Worm (Caenorhabditis elegans) whole organism, L1 larva: Measurements from ENCODE around the gene srlf-24.

Experiments used
- C16A3.4 ChIP-seq: fragments of 150-350 bp; optimal IDR thresholded peaks from 2 replicates; lab custom pipeline; 2014; ENCODE audit warnings: missing biosample characterization, missing genetic modification characterization
- aha-1 ChIP-seq: fragments of 150-350 bp; optimal IDR thresholded peaks from 2 replicates; lab custom pipeline; 2014; ENCODE audit warnings: missing biosample characterization, missing genetic modification characterization
- ama-1 ChIP-seq: fragments of 150-350 bp; optimal IDR thresholded peaks from 2 replicates; lab custom pipeline; 2014
- blmp-1 ChIP-seq: fragments of 150-350 bp; optimal IDR thresholded peaks from 2 replicates; lab custom pipeline; 2014; ENCODE audit warnings: missing biosample characterization, missing genetic modification characterization
- ceh-8 ChIP-seq: fragments of 200-800 bp; sonication (Bioruptor generic); optimal IDR thresholded peaks from 2 replicates; lab custom pipeline; 2018; ENCODE audit warnings: mild to moderate bottlenecking, missing genetic modification characterization, moderate library complexity, missing compliant biosample characterization
- ceh-88 ChIP-seq: fragments of 200-800 bp; sonication (Bioruptor generic); IDR thresholded peaks from 2 replicates; pipeline ENCODE4 v1.3.6; 2022; ENCODE audit warnings: missing genetic modification characterization, missing compliant biosample characterization
- ceh-90 ChIP-seq: sonication (generic microtip); optimal IDR thresholded peaks from 2 replicates; lab custom pipeline; 2016; ENCODE audit warnings: missing genetic modification characterization, missing compliant biosample characterization
- ces-1 ChIP-seq: fragments of 150-350 bp; optimal IDR thresholded peaks from 2 replicates; lab custom pipeline; 2014; ENCODE audit warnings: missing biosample characterization, missing genetic modification reagents, missing genetic modification characterization
- dpl-1 ChIP-seq, 3 experiments: fragments of 150-350 bp in 2 of 3; sonication (generic microtip) in 1 of 3; optimal IDR thresholded peaks; 2 replicates each; lab custom pipeline; 2014 to 2017; ENCODE audit warnings: missing biosample characterization in 3 of 3, missing genetic modification characterization in 3 of 3, missing genetic modification reagents in 3 of 3
- dsc-1 ChIP-seq: sonication (generic microtip); optimal IDR thresholded peaks from 2 replicates; lab custom pipeline; 2016; ENCODE audit warnings: mild to moderate bottlenecking, missing genetic modification characterization, missing compliant biosample characterization
- efl-1 ChIP-seq, 4 experiments: fragments of 150-350 bp; optimal IDR thresholded peaks in 3 of 4; peaks in 1 of 4; 1 replicate in 1 of 4; 2 replicates in 3 of 4; lab custom pipeline; 2014; ENCODE audit warnings: missing biosample characterization in 2 of 4, missing genetic modification characterization in 2 of 4, missing genetic modification reagents in 2 of 4
- egl-27 ChIP-seq, 2 experiments: fragments of 150-350 bp in 1 of 2; sonication (generic microtip); optimal IDR thresholded peaks; 3 replicates each; lab custom pipeline; 2017 to 2018; ENCODE audit warnings: missing biosample characterization in 2 of 2, missing genetic modification characterization in 2 of 2, missing genetic modification reagents in 2 of 2
- fos-1 ChIP-seq: fragments of 150-350 bp; optimal IDR thresholded peaks from 2 replicates; lab custom pipeline; 2014; ENCODE audit warnings: missing biosample characterization, missing genetic modification characterization
- hlh-17 ChIP-seq: fragments of 200-800 bp; sonication (Bioruptor generic); optimal IDR thresholded peaks from 2 replicates; lab custom pipeline; 2018; ENCODE audit warnings: missing genetic modification characterization, mild to moderate bottlenecking, missing compliant biosample characterization, moderate library complexity, borderline replicate concordance
- hpl-2 ChIP-seq: fragments of 150-350 bp; optimal IDR thresholded peaks from 2 replicates; lab custom pipeline; 2014; ENCODE audit warnings: missing biosample characterization, missing genetic modification reagents, missing genetic modification characterization
- lin-14 ChIP-seq: fragments of 200-800 bp; sonication (Bioruptor generic); optimal IDR thresholded peaks from 2 replicates; lab custom pipeline; 2018; ENCODE audit warnings: mild to moderate bottlenecking, missing genetic modification characterization, moderate library complexity, missing compliant biosample characterization
- lin-35 ChIP-seq, 2 experiments: fragments of 150-350 bp; optimal IDR thresholded peaks; 2 replicates each; lab custom pipeline; 2014; ENCODE audit warnings: missing biosample characterization in 2 of 2, missing genetic modification characterization in 2 of 2, missing genetic modification reagents in 2 of 2
- lir-3 ChIP-seq: sonication (generic microtip); optimal IDR thresholded peaks from 2 replicates; lab custom pipeline; 2016; ENCODE audit warnings: mild to moderate bottlenecking, missing genetic modification characterization, moderate library complexity, missing compliant biosample characterization; ENCODE audit not compliant: poor library complexity
- lsy-2 ChIP-seq, 2 experiments: fragments of 150-350 bp; optimal IDR thresholded peaks; 2 replicates each; lab custom pipeline; 2014; ENCODE audit warnings: missing biosample characterization in 2 of 2, missing genetic modification characterization in 2 of 2
- mab-9 ChIP-seq: fragments of 200-800 bp; sonication (Bioruptor generic); IDR thresholded peaks from 2 replicates; pipeline ENCODE4 v1.3.6; 2022; ENCODE audit warnings: missing genetic modification reagents, missing genetic modification characterization, missing compliant biosample characterization
- mdl-1 ChIP-seq, 2 experiments: fragments of 150-350 bp; optimal IDR thresholded peaks; 2 replicates each; lab custom pipeline; 2014 to 2017; ENCODE audit warnings: missing biosample characterization in 2 of 2, missing genetic modification characterization in 2 of 2, inconsistent platforms in 1 of 2
- nhr-11 ChIP-seq: fragments of 150-350 bp; optimal IDR thresholded peaks from 2 replicates; lab custom pipeline; 2014; ENCODE audit warnings: missing biosample characterization, missing genetic modification characterization
- nhr-19 ChIP-seq: fragments of 200-800 bp; sonication (Bioruptor generic); conservative IDR thresholded peaks from 2 replicates; pipeline ENCODE4 v1.3.6; 2022; ENCODE audit warnings: missing genetic modification characterization, missing compliant biosample characterization
- nhr-20 ChIP-seq: sonication (generic microtip); optimal IDR thresholded peaks from 2 replicates; lab custom pipeline; 2016; ENCODE audit warnings: mild to moderate bottlenecking, missing genetic modification characterization, missing compliant biosample characterization
- nhr-28 ChIP-seq: fragments of 150-350 bp; optimal IDR thresholded peaks from 2 replicates; lab custom pipeline; 2014; ENCODE audit warnings: missing biosample characterization, missing genetic modification characterization
- nhr-71 ChIP-seq: sonication (generic microtip); optimal IDR thresholded peaks from 2 replicates; lab custom pipeline; 2016; ENCODE audit warnings: mild to moderate bottlenecking, missing genetic modification characterization, moderate library complexity, missing compliant biosample characterization
- pag-3 ChIP-seq: sonication (generic microtip); optimal IDR thresholded peaks from 2 replicates; lab custom pipeline; 2017; ENCODE audit warnings: missing genetic modification characterization, mild to moderate bottlenecking, missing compliant biosample characterization, antibody characterized with exemption, borderline replicate concordance; ENCODE audit not compliant: insufficient read depth
- pax-3 ChIP-seq: fragments of 200-800 bp; sonication (Bioruptor generic); optimal IDR thresholded peaks from 2 replicates; lab custom pipeline; 2018; ENCODE audit warnings: mild to moderate bottlenecking, missing genetic modification characterization, moderate library complexity, missing compliant biosample characterization
- pqm-1 ChIP-seq: sonication (generic microtip); optimal IDR thresholded peaks from 3 replicates; lab custom pipeline; 2017; ENCODE audit warnings: missing biosample characterization, missing genetic modification characterization
- rnt-1 ChIP-seq: sonication (generic microtip); optimal IDR thresholded peaks from 2 replicates; lab custom pipeline; 2016; ENCODE audit warnings: mild to moderate bottlenecking, missing genetic modification characterization, moderate library complexity, missing compliant biosample characterization
- skn-1 ChIP-seq: fragments of 150-350 bp; optimal IDR thresholded peaks from 2 replicates; lab custom pipeline; 2014; ENCODE audit warnings: missing biosample characterization, missing genetic modification characterization
- snpc-4 ChIP-seq: fragments of 150-350 bp; optimal IDR thresholded peaks from 2 replicates; lab custom pipeline; 2014; ENCODE audit warnings: missing biosample characterization, missing genetic modification characterization
- snu-23 ChIP-seq: sonication (generic microtip); optimal IDR thresholded peaks from 2 replicates; lab custom pipeline; 2016; ENCODE audit warnings: missing genetic modification characterization, missing compliant biosample characterization
- swsn-7 ChIP-seq: sonication (generic microtip); optimal IDR thresholded peaks from 2 replicates; lab custom pipeline; 2016; ENCODE audit warnings: missing genetic modification characterization, missing compliant biosample characterization
- tbx-2 ChIP-seq: sonication (generic microtip); optimal IDR thresholded peaks from 2 replicates; lab custom pipeline; 2016; ENCODE audit warnings: missing genetic modification characterization, missing compliant biosample characterization
- tlp-1 ChIP-seq: fragments of 150-350 bp; optimal IDR thresholded peaks from 2 replicates; lab custom pipeline; 2014; ENCODE audit warnings: missing biosample characterization, missing genetic modification characterization
- unc-130 ChIP-seq: fragments of 150-350 bp; optimal IDR thresholded peaks from 2 replicates; lab custom pipeline; 2017; ENCODE audit warnings: missing biosample characterization, missing genetic modification characterization, inconsistent platforms
- unc-62 ChIP-seq: fragments of 150-350 bp; optimal IDR thresholded peaks from 2 replicates; lab custom pipeline; 2014; ENCODE audit warnings: missing biosample characterization, missing genetic modification reagents, missing genetic modification characterization
- xbp-1 ChIP-seq: sonication (generic microtip); optimal IDR thresholded peaks from 2 replicates; lab custom pipeline; 2016; ENCODE audit warnings: missing genetic modification characterization, missing compliant biosample characterization
- zag-1 ChIP-seq: fragments of 150-350 bp; optimal IDR thresholded peaks from 2 replicates; lab custom pipeline; 2014; ENCODE audit warnings: missing biosample characterization, missing genetic modification characterization
- ztf-4 ChIP-seq: fragments of 150-350 bp; optimal IDR thresholded peaks from 2 replicates; lab custom pipeline; 2014; ENCODE audit warnings: missing biosample characterization, missing genetic modification characterization

srlf-24 gene

DNA sequence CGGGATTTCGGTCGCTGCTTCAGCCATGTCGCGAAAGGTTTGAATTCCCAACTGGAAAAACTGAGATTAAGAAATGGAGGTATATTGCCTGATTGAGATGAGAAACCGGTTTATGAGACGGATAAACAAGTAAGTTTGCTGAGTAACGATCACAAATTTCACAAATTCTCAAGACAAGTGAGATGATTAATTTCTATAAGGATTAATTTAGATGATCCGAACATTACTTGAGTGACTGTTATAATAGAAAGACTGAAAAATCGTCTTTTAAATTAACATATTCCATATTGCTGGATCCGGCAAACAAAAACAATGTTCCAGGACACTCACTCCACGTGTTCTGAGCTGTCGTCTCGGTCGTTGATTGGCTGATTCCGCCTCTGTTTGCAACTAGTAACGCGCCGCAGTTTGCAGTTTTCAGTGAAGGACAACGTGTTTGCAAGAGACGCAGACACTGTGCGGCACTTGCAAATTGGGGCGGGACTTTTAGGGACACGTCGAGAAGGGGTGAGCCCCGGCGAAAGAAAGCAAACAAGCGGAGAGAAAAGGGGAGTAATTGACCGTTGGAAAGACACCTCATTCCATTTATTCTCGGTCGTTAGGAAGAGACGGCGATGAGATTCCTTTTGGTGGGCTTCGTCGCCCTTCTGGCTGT is 13.3 kb upstream of the srlf-24 start, which contains the start of the genes imp-2 and enpl-1 (continued):
- TF ChIP-seq pqm-1 (tag; lab: Kevin White, UChicago): no peak
- TF ChIP-seq aha-1: no peak
- no peak for TF ChIP-seq unc-62 (GFP tag; lab: Kevin White, UChicago)
- no peak for TF ChIP-seq ceh-90
- TF ChIP-seq swsn-7 (tag; lab: Kevin White, UChicago): peak; percentile 94
- peak; percentile 99 for TF ChIP-seq lin-14 (GFP tag; lab: Kevin White, UChicago)
- peak; percentile 83 to 88 for TF ChIP-seq lin-35 (GFP tag; optimal IDR thresholded peaks at IDR 0.05; lab: Kevin White, UChicago)
- peak; percentile 77; the same call in 1 of the 2 replicates for TF ChIP-seq mab-9 (GFP tag; lab: Robert Waterston, UW)
- peak; percentile 87 to 90 for TF ChIP-seq efl-1 (optimal IDR thresholded peaks at IDR 0.05; lab: Kevin White, UChicago)
- TF ChIP-seq efl-1 (GFP tag; optimal IDR thresholded peaks at IDR 0.05 in 1 of 2; lab: Kevin White, UChicago): peak; percentile 77 to 98
- TF ChIP-seq C16A3.4 (tag; lab: Kevin White, UChicago): peak; percentile 86
- peak; percentile 57 for TF ChIP-seq ceh-8 (GFP tag; lab: Kevin White, UChicago)
- TF ChIP-seq ceh-88 (GFP tag; lab: Robert Waterston, UW): no peak
- TF ChIP-seq tbx-2 (tag; lab: Kevin White, UChicago): peak; percentile 94
- TF ChIP-seq, all 84 proteins: peak for 64

ce11 chrIV:11112641-11113040 is 7.0 kb upstream of the srlf-24 start, which contains the start of gene clc-9:
Gene clc-9, plus strand, starts transcription at chrIV:11112941.
- TF ChIP-seq egl-27 (tag; optimal IDR thresholded peaks at IDR 0.05; lab: Kevin White, UChicago): no peak
- TF ChIP-seq pag-3 (tag; lab: Kevin White, UChicago): no peak
- TF ChIP-seq efl-1 (optimal IDR thresholded peaks at IDR 0.05; lab: Kevin White, UChicago): no peak
- TF ChIP-seq efl-1 (GFP tag; optimal IDR thresholded peaks at IDR 0.05 in 1 of 2; lab: Kevin White, UChicago): peak in 1 of 2 experiments; percentile 27
- no peak for TF ChIP-seq mdl-1 (tag; optimal IDR thresholded peaks at IDR 0.05; lab: Kevin White, UChicago)

- no peak for TF ChIP-seq nhr-28
- no peak for TF ChIP-seq egl-27 (tag; optimal IDR thresholded peaks at IDR 0.05; lab: Kevin White, UChicago)
- TF ChIP-seq lir-3 (tag; lab: Kevin White, UChicago): no peak
- no peak for TF ChIP-seq ztf-4 (tag; lab: Kevin White, UChicago)
- TF ChIP-seq ama-1 (lab: Kevin White, UChicago): no peak
- peak; percentile 47 for TF ChIP-seq nhr-71 (tag; lab: Kevin White, UChicago)
- no peak for TF ChIP-seq pax-3
- no peak for TF ChIP-seq mdl-1 (tag; optimal IDR thresholded peaks at IDR 0.05; lab: Kevin White, UChicago)
- no peak for TF ChIP-seq tlp-1 (tag; lab: Kevin White, UChicago)
- no peak for TF ChIP-seq hpl-2 (GFP tag; lab: Kevin White, UChicago)
- TF ChIP-seq pag-3 (tag; lab: Kevin White, UChicago): no peak
- TF ChIP-seq rnt-1 (tag; lab: Kevin White, UChicago): peak; percentile 62
- no peak for TF ChIP-seq skn-1 (tag; lab: Kevin White, UChicago)
- TF ChIP-seq xbp-1 (tag; lab: Kevin White, UChicago): peak; percentile 51
- peak; percentile 17 for TF ChIP-seq snu-23 (GFP tag; lab: Kevin White, UChicago)
- no peak for TF ChIP-seq snpc-4 (tag; lab: Kevin White, UChicago)
- no peak for TF ChIP-seq dsc-1 (tag; lab: Kevin White, UChicago)
- no peak for TF ChIP-seq nhr-20 (tag; lab: Kevin White, UChicago)
- no peak for TF ChIP-seq swsn-7 (tag; lab: Kevin White, UChicago)
- TF ChIP-seq zag-1 (tag; lab: Kevin White, UChicago): no peak
- no peak for TF ChIP-seq dpl-1 (GFP tag; optimal IDR thresholded peaks at IDR 0.05; lab: Kevin White, UChicago)
- TF ChIP-seq fos-1 (tag; lab: Kevin White, UChicago): no peak
- TF ChIP-seq unc-130: peak; percentile 55
- TF ChIP-seq lin-14 (GFP tag; lab: Kevin White, UChicago): peak; percentile 46
- no peak for TF ChIP-seq ces-1 (GFP tag; lab: Kevin White, UChicago)
- TF ChIP-seq nhr-11: no peak
- no peak for TF ChIP-seq blmp-1 (tag; lab: Kevin White, UChicago)
- TF ChIP-seq hlh-17 (GFP tag; lab: Kevin White, UChicago): no peak
- no peak for TF ChIP-seq nhr-19 (GFP tag; lab: Robert Waterston, UW)
- peak in 1 of 2 experiments; percentile 42 for TF ChIP-seq lsy-2 (tag; optimal IDR thresholded peaks at IDR 0.05; lab: Kevin White, UChicago)
These were observed 6.3 kb upstream of the srlf-24 start for ce11 chrIV:11111898-11112297.
